Fruit fly (Drosophila melanogaster): ENCODE data around the gene msn.

DNA sequence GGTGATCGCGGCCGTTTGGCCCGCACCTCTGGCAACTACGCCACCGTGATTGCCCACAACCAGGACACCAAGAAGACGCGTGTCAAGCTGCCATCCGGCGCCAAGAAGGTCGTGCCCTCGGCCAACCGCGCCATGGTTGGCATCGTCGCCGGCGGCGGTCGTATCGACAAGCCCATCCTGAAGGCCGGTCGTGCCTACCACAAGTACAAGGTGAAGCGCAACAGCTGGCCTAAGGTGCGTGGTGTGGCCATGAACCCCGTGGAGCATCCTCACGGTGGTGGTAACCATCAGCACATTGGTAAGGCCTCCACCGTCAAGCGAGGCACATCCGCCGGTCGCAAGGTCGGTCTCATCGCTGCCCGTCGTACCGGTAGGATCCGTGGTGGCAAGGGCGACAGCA lies 2.0 kb upstream of the msn start:
- no peak for TF ChIP-seq CG9139 (GFP tag; optimal IDR thresholded peaks at IDR 0.05)
- no peak for TF ChIP-seq eg (GFP tag; IDR thresholded peaks at IDR 0.05)
- no peak for TF ChIP-seq Ets21C (GFP tag; optimal IDR thresholded peaks at IDR 0.05)
- TF ChIP-seq net (GFP tag; optimal IDR thresholded peaks at IDR 0.05): no peak
- TF ChIP-seq fd85E (GFP tag; optimal IDR thresholded peaks at IDR 0.05): no peak
- no peak for TF ChIP-seq CG31627 (GFP tag; optimal IDR thresholded peaks at IDR 0.05)
- TF ChIP-seq Blimp-1 (GFP tag; optimal IDR thresholded peaks at IDR 0.05): no peak
- no peak for TF ChIP-seq CG32006 (GFP tag; optimal IDR thresholded peaks at IDR 0.05)
- TF ChIP-seq CG8632 (GFP tag; optimal IDR thresholded peaks at IDR 0.05): no peak
- TF ChIP-seq CG16779 (tag; optimal IDR thresholded peaks at IDR 0.05): no peak
- no peak for TF ChIP-seq Hr4 (GFP tag; optimal IDR thresholded peaks at IDR 0.05)
- no peak for TF ChIP-seq Sox102F (GFP tag; optimal IDR thresholded peaks at IDR 0.05)
- TF ChIP-seq pdm3 (GFP tag; optimal IDR thresholded peaks at IDR 0.05): no peak
